Worm (Caenorhabditis elegans) whole organism, L4/young adult: ENCODE data around the gene sde-2.

ENCODE experiments used
- W03F9.2 ChIP-seq: fragments of 150-350 bp; optimal IDR thresholded peaks from 2 replicates; lab custom pipeline; 2014; ENCODE audit warnings: missing biosample characterization, missing genetic modification characterization
- dao-5 ChIP-seq: sonication (generic microtip); optimal IDR thresholded peaks from 2 replicates; lab custom pipeline; 2016; ENCODE audit warnings: missing genotype, missing genetic modification characterization, moderate library complexity, missing compliant biosample characterization
- him-1 ChIP-seq: sonication (generic microtip); optimal IDR thresholded peaks from 2 replicates; lab custom pipeline; 2016; ENCODE audit warnings: missing genotype, missing genetic modification reagents, missing genetic modification characterization, missing compliant biosample characterization

Gene sde-2

DNA sequence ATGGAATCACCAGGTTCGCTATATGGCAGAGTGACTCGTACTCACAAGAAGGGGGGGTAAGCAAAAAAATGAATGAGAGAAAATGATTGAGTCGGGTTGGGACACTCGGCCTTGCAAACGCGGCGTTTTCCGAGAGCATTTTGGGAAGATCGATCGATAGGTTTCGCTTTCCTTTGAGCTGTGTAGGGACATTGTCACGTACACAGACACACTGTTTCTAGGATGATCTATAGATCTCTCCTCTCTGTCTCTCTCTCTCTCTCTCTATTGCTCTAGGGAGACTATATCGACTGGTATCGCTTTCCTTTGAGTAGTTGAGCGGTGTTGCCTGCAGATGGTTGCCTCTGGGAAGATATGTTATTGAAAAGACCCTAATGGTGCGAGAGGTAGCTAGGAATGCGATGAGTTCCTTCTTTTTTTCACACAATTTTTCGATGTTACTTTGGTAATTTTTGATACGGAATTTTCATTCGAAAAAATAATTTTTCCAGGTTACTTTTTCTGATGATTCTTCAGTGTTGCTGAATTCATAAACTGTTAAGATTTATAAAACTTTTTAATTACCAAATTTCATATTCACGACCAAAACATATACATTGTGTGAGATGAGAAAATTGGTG is 22.5 kb downstream of the sde-2 start, which contains the start of gene H37A05.4:
H37A05.4 (minus strand) TSS at position 51 of the 620 bp plus-strand sequence.
- TF ChIP-seq dao-5 (tag; lab: Kevin White, UChicago), result peak; percentile 7
- no peak for TF ChIP-seq W03F9.2 (tag; lab: Kevin White, UChicago)
- TF ChIP-seq him-1 (tag; lab: Kevin White, UChicago), result no peak

- TF ChIP-seq dao-5 (tag; lab: Kevin White, UChicago) (no peak), W03F9.2 (tag; lab: Kevin White, UChicago) (no peak)
These were observed 23.4 kb downstream of the sde-2 start for ce11 chrV:13650800-13651199.

ce11 chrV:13652322-13652721 is 24.9 kb downstream of the sde-2 start:
- TF ChIP-seq W03F9.2 (tag; lab: Kevin White, UChicago) (no peak), him-1 (tag; lab: Kevin White, UChicago) (no peak), dao-5 (tag; lab: Kevin White, UChicago) (no peak)

ce11 chrV:13653713-13654393 is 26.5 kb downstream of the sde-2 start, which contains the start of gene lpin-1:
Gene lpin-1 (minus strand): TSS chrV:13654129.
- no peak for TF ChIP-seq W03F9.2 (tag; lab: Kevin White, UChicago)
- TF ChIP-seq him-1 (tag; lab: Kevin White, UChicago), result no peak
- no peak for TF ChIP-seq dao-5 (tag; lab: Kevin White, UChicago)

DNA sequence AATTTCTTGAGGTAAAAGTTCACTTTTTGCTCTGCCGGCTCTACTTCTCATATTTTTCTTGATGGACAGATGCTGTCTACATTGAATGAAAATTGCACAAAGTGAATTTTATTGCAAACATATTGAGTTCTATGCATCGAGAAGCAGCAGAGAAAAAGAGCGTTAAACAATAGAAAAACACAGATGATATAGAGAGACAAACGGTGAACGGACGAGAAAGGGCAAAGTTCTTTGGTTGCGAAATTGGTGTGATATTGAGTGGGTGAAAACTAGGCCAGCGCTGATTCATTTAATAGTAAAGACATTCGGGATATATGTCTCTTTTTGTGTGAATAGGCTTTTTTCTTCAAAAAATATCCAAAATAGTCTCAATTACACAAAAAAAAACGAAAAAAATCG is 27.0 kb downstream of the sde-2 start:
- TF ChIP-seq dao-5 (tag; lab: Kevin White, UChicago), result no peak
- TF ChIP-seq him-1 (tag; lab: Kevin White, UChicago), result no peak
- no peak for TF ChIP-seq W03F9.2 (tag; lab: Kevin White, UChicago)

DNA sequence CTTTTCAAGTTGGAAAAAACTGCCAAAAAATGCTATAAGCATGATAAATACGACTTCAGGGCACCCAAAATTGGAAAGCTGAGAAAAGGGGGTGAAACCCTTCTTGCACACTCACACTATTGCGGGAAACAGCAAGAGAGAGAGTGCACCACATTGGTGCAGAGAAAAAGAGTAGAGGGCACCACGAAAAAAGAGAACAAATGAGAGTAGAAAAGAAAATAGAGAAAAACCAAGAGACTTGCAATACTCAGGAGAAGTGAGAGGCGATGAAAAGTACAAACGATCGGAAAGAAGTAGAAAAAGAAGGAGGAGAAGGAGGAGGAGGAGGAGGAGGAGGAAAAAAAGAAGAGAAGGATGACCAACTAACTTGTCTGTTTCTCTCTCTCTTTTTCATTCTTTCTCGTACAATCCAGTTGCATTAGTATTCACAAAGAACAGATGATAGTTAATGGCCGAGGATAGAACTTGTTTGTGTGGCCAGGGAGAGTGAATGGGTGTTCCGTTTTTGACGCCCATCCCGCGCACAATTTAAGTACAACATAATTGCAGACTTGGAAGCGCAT is 27.9 kb downstream of the sde-2 start:
- TF ChIP-seq W03F9.2 (tag; lab: Kevin White, UChicago) (no peak), him-1 (tag; lab: Kevin White, UChicago) (peak; percentile 48)

- TF ChIP-seq W03F9.2 (tag; lab: Kevin White, UChicago), result no peak
- TF ChIP-seq dao-5 (tag; lab: Kevin White, UChicago), result no peak
- TF ChIP-seq him-1 (tag; lab: Kevin White, UChicago), result no peak
These were observed 29.2 kb downstream of the sde-2 start for ce11 chrV:13656346-13657254.

DNA sequence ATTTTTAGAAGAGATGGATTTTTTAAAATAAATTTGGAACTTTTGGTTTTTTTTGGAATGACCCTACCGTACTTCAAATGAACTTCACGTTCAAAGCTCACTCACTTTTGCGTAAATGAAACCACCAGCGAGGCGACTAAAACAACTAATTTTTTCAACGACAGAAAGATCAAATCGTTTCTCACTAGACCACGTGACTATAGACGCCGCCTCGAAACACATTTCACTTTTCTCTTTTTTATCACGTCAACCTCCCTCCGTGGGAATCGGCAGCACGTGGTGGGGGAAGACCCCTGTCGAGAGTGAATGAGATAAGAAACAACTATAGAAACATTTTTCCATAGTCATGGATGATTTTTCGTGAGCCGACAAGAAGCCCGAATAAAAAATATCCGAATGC is 29.9 kb downstream of the sde-2 start:
- TF ChIP-seq W03F9.2 (tag; lab: Kevin White, UChicago), result peak; percentile 29
- no peak for TF ChIP-seq him-1 (tag; lab: Kevin White, UChicago)

ce11 chrV:13657841-13658338 is 30.5 kb downstream of the sde-2 start:
- no peak for TF ChIP-seq W03F9.2 (tag; lab: Kevin White, UChicago)
- TF ChIP-seq him-1 (tag; lab: Kevin White, UChicago), result no peak
- TF ChIP-seq dao-5 (tag; lab: Kevin White, UChicago), result no peak

- no peak for TF ChIP-seq him-1 (tag; lab: Kevin White, UChicago)
- TF ChIP-seq W03F9.2 (tag; lab: Kevin White, UChicago), result peak; percentile 28
These were observed 31.2 kb downstream of the sde-2 start for ce11 chrV:13658577-13658976.

- TF ChIP-seq dao-5 (tag; lab: Kevin White, UChicago) (no peak), W03F9.2 (tag; lab: Kevin White, UChicago) (no peak), him-1 (tag; lab: Kevin White, UChicago) (no peak)
These were observed 31.8 kb downstream of the sde-2 start for ce11 chrV:13659219-13659618.

ce11 chrV:13660115-13660514 is 32.7 kb downstream of the sde-2 start:
- TF ChIP-seq W03F9.2 (tag; lab: Kevin White, UChicago), result peak; percentile 68
- no peak for TF ChIP-seq him-1 (tag; lab: Kevin White, UChicago)
